Fruit fly (Drosophila melanogaster) whole organism, embryonic: Measurements from ENCODE around the gene peg.
A peak's percentile ranks its signal among the peaks of the same experiment; 100 is the strongest.

Experiments
- Abd-B ChIP-seq: fragments of 200-800 bp; sonication (Bioruptor generic); optimal IDR thresholded peaks from 2 replicates; lab custom pipeline; 2018; ENCODE audit warnings: missing biosample characterization, mild to moderate bottlenecking, missing genetic modification characterization, moderate library complexity
- Atf3 ChIP-seq: fragments of 200-800 bp; sonication (Bioruptor generic); optimal IDR thresholded peaks from 3 replicates; lab custom pipeline; 2016; ENCODE audit warnings: missing biosample characterization, missing genetic modification characterization
- Bgb ChIP-seq: fragments of 200-800 bp; sonication (Bioruptor generic); IDR thresholded peaks from 2 replicates; pipeline ENCODE4 v1.3.6; 2022; ENCODE audit warnings: missing biosample characterization, missing genetic modification characterization; ENCODE audit not compliant: partially characterized antibody
- CG11456 ChIP-seq: fragments of 200-800 bp; sonication (Bioruptor generic); IDR thresholded peaks from 3 replicates; pipeline ENCODE4 v1.3.6; 2022; ENCODE audit warnings: missing biosample characterization, missing genetic modification characterization
- CG11695 ChIP-seq: fragments of 200-800 bp; sonication (Bioruptor generic); IDR thresholded peaks from 3 replicates; pipeline ENCODE4 v1.3.6; 2022; ENCODE audit warnings: missing biosample characterization, missing genetic modification characterization
- CG14014 ChIP-seq: fragments of 200-800 bp; sonication (Bioruptor generic); IDR thresholded peaks from 2 replicates; pipeline ENCODE4 v1.3.6; 2022; ENCODE audit warnings: missing biosample characterization, missing genetic modification characterization
- CG14965 ChIP-seq: fragments of 200-800 bp; sonication (Bioruptor generic); optimal IDR thresholded peaks from 2 replicates; lab custom pipeline; 2016; ENCODE audit warnings: missing biosample characterization, missing genetic modification characterization, borderline replicate concordance
- CG16779 ChIP-seq: fragments of 200-800 bp; sonication (Bioruptor generic); IDR thresholded peaks from 2 replicates; pipeline ENCODE4 v1.3.6; 2022; ENCODE audit warnings: missing biosample characterization, missing genetic modification characterization
- CG1832 ChIP-seq: fragments of 200-800 bp; sonication (Bioruptor generic); optimal IDR thresholded peaks from 2 replicates; lab custom pipeline; 2017; ENCODE audit warnings: missing biosample characterization, mild to moderate bottlenecking, missing genetic modification characterization, inconsistent platforms
- CG2678 ChIP-seq: fragments of 200-800 bp; sonication (Bioruptor generic); optimal IDR thresholded peaks from 3 replicates; lab custom pipeline; 2019; ENCODE audit warnings: missing biosample characterization, mild to moderate bottlenecking, missing genetic modification characterization, moderate library complexity
- CG34422 ChIP-seq: fragments of 200-800 bp; sonication (Bioruptor generic); IDR thresholded peaks from 3 replicates; pipeline ENCODE4 v1.3.6; 2022; ENCODE audit warnings: missing biosample characterization, missing genetic modification characterization
- CG4730 ChIP-seq: fragments of 200-800 bp; sonication (Bioruptor generic); IDR thresholded peaks from 2 replicates; pipeline ENCODE4 v1.3.6; 2022; ENCODE audit warnings: missing biosample characterization, missing genetic modification characterization
- CG7357 ChIP-seq: fragments of 200-800 bp; sonication (Bioruptor generic); IDR thresholded peaks from 3 replicates; pipeline ENCODE4 v1.3.6; 2022; ENCODE audit warnings: missing biosample characterization, missing genetic modification characterization
- CG7839 ChIP-seq: fragments of 200-800 bp; sonication (Bioruptor generic); optimal IDR thresholded peaks from 3 replicates; lab custom pipeline; 2018; ENCODE audit warnings: missing biosample characterization, mild to moderate bottlenecking, missing genetic modification characterization, moderate library complexity
- Camta ChIP-seq: fragments of 200-800 bp; sonication (Bioruptor generic); optimal IDR thresholded peaks from 2 replicates; lab custom pipeline; 2016; ENCODE audit warnings: missing biosample characterization, missing genetic modification characterization
- Chrac-16 ChIP-seq: fragments of 200-800 bp; sonication (Bioruptor generic); optimal IDR thresholded peaks from 3 replicates; lab custom pipeline; 2016; ENCODE audit warnings: missing biosample characterization, missing genetic modification characterization
- Deaf1 ChIP-seq: fragments of 200-800 bp; optimal IDR thresholded peaks from 3 replicates; lab custom pipeline; 2019; ENCODE audit warnings: missing biosample characterization, mild to moderate bottlenecking, missing genetic modification characterization, moderate library complexity
- H15 ChIP-seq: fragments of 200-800 bp; sonication (Bioruptor generic); IDR thresholded peaks from 3 replicates; pipeline ENCODE4 v1.3.6; 2022; ENCODE audit warnings: missing biosample characterization, missing genetic modification characterization
- Hr78 ChIP-seq, 2 experiments: fragments of 200-800 bp in 1 of 2; fragments of >200 bp in 1 of 2; sonication (Bioruptor generic) in 1 of 2; optimal IDR thresholded peaks; 2 replicates each; lab custom pipeline; 2017 to 2019; ENCODE audit warnings: missing biosample characterization in 2 of 2, missing genetic modification characterization in 2 of 2, mild to moderate bottlenecking in 1 of 2, moderate library complexity in 1 of 2
- Meics ChIP-seq: fragments of 200-800 bp; sonication (Bioruptor generic); optimal IDR thresholded peaks from 2 replicates; lab custom pipeline; 2017; ENCODE audit warnings: missing biosample characterization, mild to moderate bottlenecking, missing genetic modification characterization
- NFAT ChIP-seq: fragments of 200-800 bp; sonication (Bioruptor generic); IDR thresholded peaks from 2 replicates; pipeline ENCODE4 v1.3.6; 2022; ENCODE audit warnings: missing biosample characterization, missing genetic modification characterization
- Nf-YA ChIP-seq: fragments of 200-800 bp; sonication (Bioruptor generic); IDR thresholded peaks from 2 replicates; pipeline ENCODE4 v1.3.6; 2022; ENCODE audit warnings: missing biosample characterization, missing genetic modification characterization
- NfI ChIP-seq: fragments of 200-800 bp; sonication (Bioruptor generic); optimal IDR thresholded peaks from 3 replicates; lab custom pipeline; 2018; ENCODE audit warnings: missing biosample characterization, mild to moderate bottlenecking, missing genetic modification characterization, moderate library complexity
- PHDP ChIP-seq: fragments of 200-800 bp; sonication (Bioruptor generic); optimal IDR thresholded peaks from 3 replicates; lab custom pipeline; 2018; ENCODE audit warnings: missing biosample characterization, mild to moderate bottlenecking, missing genetic modification characterization, moderate library complexity
- Rfx ChIP-seq: fragments of 200-800 bp; sonication (Bioruptor generic); IDR thresholded peaks from 2 replicates; pipeline ENCODE4 v1.3.6; 2022; ENCODE audit warnings: missing biosample characterization, missing genetic modification characterization
- Sry-β ChIP-seq: fragments of 200-800 bp; sonication (Bioruptor generic); optimal IDR thresholded peaks from 2 replicates; lab custom pipeline; 2018; ENCODE audit warnings: missing biosample characterization, mild to moderate bottlenecking, missing genetic modification characterization, moderate library complexity
- Sry-δ ChIP-seq: fragments of 200-800 bp; sonication (Bioruptor generic); optimal IDR thresholded peaks from 2 replicates; lab custom pipeline; 2016; ENCODE audit warnings: missing biosample characterization, missing genetic modification characterization
- Xrp1 ChIP-seq: fragments of 200-800 bp; sonication (Bioruptor generic); IDR thresholded peaks from 2 replicates; pipeline ENCODE4 v1.3.6; 2022; ENCODE audit warnings: missing biosample characterization, missing genetic modification characterization
- abd-A ChIP-seq: fragments of 200-800 bp; sonication (Bioruptor generic); optimal IDR thresholded peaks from 3 replicates; lab custom pipeline; 2019; ENCODE audit warnings: missing biosample characterization, mild to moderate bottlenecking, missing genetic modification characterization, moderate library complexity
- corto ChIP-seq: fragments of 200-800 bp; sonication (Bioruptor generic); optimal IDR thresholded peaks from 2 replicates; lab custom pipeline; 2016; ENCODE audit warnings: missing biosample characterization, mild to moderate bottlenecking, missing genetic modification characterization, moderate library complexity
- danr ChIP-seq: fragments of 200-800 bp; sonication (Bioruptor generic); IDR thresholded peaks from 2 replicates; pipeline ENCODE4 v1.3.6; 2022; ENCODE audit warnings: missing biosample characterization, missing genetic modification characterization
- eyg ChIP-seq: fragments of 200-800 bp; sonication (Bioruptor generic); optimal IDR thresholded peaks from 3 replicates; lab custom pipeline; 2016; ENCODE audit warnings: missing biosample characterization, missing genetic modification characterization
- fd3F ChIP-seq: fragments of 200-800 bp; sonication (Bioruptor generic); optimal IDR thresholded peaks from 2 replicates; lab custom pipeline; 2018; ENCODE audit warnings: missing biosample characterization, mild to moderate bottlenecking, missing genetic modification characterization, moderate library complexity
- fd64A ChIP-seq: fragments of 200-800 bp; sonication (Bioruptor generic); optimal IDR thresholded peaks from 3 replicates; lab custom pipeline; 2018; ENCODE audit warnings: missing biosample characterization, mild to moderate bottlenecking, missing genetic modification characterization
- fru ChIP-seq: fragments of >200 bp; optimal IDR thresholded peaks from 2 replicates; lab custom pipeline; 2017
- gro ChIP-seq: fragments of 200-800 bp; sonication (Bioruptor generic); optimal IDR thresholded peaks from 2 replicates; lab custom pipeline; 2016; ENCODE audit warnings: missing biosample characterization, missing genetic modification characterization
- hb ChIP-seq: fragments of 200-800 bp; sonication (Bioruptor generic); IDR thresholded peaks from 3 replicates; pipeline ENCODE4 v1.3.6; 2022; ENCODE audit warnings: missing biosample characterization, missing genetic modification characterization; ENCODE audit not compliant: partially characterized antibody
- kah ChIP-seq: fragments of 200-800 bp; sonication (Bioruptor generic); optimal IDR thresholded peaks from 2 replicates; lab custom pipeline; 2018; ENCODE audit warnings: missing biosample characterization, mild to moderate bottlenecking, missing genetic modification characterization
- kni ChIP-seq: fragments of 200-800 bp; sonication (Bioruptor generic); optimal IDR thresholded peaks from 3 replicates; lab custom pipeline; 2017; ENCODE audit warnings: mild to moderate bottlenecking, missing biosample characterization, missing genetic modification reagents, missing genetic modification characterization
- nau ChIP-seq: fragments of 200-800 bp; sonication (Bioruptor generic); optimal IDR thresholded peaks from 3 replicates; lab custom pipeline; 2017; ENCODE audit warnings: missing biosample characterization, mild to moderate bottlenecking, missing genetic modification characterization, missing genetic modification reagents
- ro ChIP-seq: fragments of 200-800 bp; sonication (Bioruptor generic); IDR thresholded peaks from 2 replicates; pipeline ENCODE4 v1.3.6; 2022; ENCODE audit warnings: missing biosample characterization, missing genetic modification characterization
- sr ChIP-seq: fragments of 200-800 bp; sonication (Bioruptor generic); IDR thresholded peaks from 3 replicates; pipeline ENCODE4 v1.3.6; 2022; ENCODE audit warnings: missing biosample characterization, missing genetic modification characterization
- tll ChIP-seq, 2 experiments: fragments of 200-800 bp in 1 of 2; fragments of >200 bp in 1 of 2; sonication (Bioruptor generic) in 1 of 2; optimal IDR thresholded peaks; 2 replicates each; lab custom pipeline; 2017 to 2019; ENCODE audit warnings: missing biosample characterization in 2 of 2, missing genetic modification characterization in 2 of 2, mild to moderate bottlenecking in 1 of 2, moderate library complexity in 1 of 2
- tna ChIP-seq: fragments of 200-800 bp; sonication (Bioruptor generic); IDR thresholded peaks from 2 replicates; pipeline ENCODE4 v1.3.6; 2022; ENCODE audit warnings: missing biosample characterization, missing genetic modification characterization; ENCODE audit not compliant: partially characterized antibody
- toy ChIP-seq: fragments of 200-800 bp; sonication (Bioruptor generic); IDR thresholded peaks from 2 replicates; pipeline ENCODE4 v1.3.6; 2022; ENCODE audit warnings: missing biosample characterization, missing genetic modification characterization
- trem ChIP-seq: fragments of 200-800 bp; optimal IDR thresholded peaks from 3 replicates; lab custom pipeline; 2019; ENCODE audit warnings: missing biosample characterization, mild to moderate bottlenecking, missing genetic modification characterization, moderate library complexity
- trh ChIP-seq: fragments of 200-800 bp; sonication (Bioruptor generic); optimal IDR thresholded peaks from 2 replicates; lab custom pipeline; 2016; ENCODE audit warnings: missing biosample characterization, missing genetic modification characterization
- vfl ChIP-seq: fragments of 200-800 bp; sonication (Bioruptor generic); optimal IDR thresholded peaks from 2 replicates; lab custom pipeline; 2016; ENCODE audit warnings: missing biosample characterization, missing genetic modification characterization
- wek ChIP-seq: fragments of 200-800 bp; sonication (Bioruptor generic); optimal IDR thresholded peaks from 3 replicates; lab custom pipeline; 2018; ENCODE audit warnings: missing biosample characterization, mild to moderate bottlenecking, missing genetic modification characterization, moderate library complexity

peg gene

DNA sequence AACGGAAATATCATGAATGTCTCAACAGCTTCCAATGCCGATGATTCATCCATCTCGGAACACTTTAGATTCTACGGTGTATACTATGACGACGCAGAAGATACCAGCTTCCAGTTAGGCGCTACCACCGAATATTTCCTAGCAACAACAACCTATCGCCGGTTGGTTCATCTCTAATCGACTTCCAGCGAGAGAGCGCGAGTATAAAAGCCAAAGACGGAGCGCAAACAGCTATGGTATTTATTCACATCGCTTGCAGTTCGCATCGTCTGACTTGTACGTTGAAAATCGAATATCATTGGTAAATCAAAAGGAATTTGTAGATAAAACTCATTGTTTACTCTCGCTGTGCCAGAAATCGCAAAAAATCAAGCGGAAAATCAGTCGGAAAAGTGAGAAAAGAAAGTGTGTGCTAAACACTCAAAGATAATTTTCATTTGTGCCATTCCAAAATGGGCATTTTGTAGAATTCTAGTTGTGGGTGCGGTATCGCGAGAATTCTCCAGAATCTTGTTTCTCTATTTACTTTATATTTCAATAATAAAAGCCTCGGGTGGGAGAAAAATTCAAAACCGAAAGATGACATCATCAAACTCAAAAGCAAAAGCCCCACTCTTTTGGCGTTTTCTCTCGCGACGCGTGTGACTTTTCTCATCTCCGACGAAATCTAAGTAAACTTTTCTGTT, 41.2 kb upstream of the peg start, which contains the start of gene AnxB9 (continued):
- no peak for TF ChIP-seq Abd-B (GFP tag; lab: Kevin White, UChicago)
- TF ChIP-seq CG16779 (GFP tag; lab: Robert Waterston, UW) = no peak
- peak; percentile 16; the same call in 1 of the 2 replicates for TF ChIP-seq Xrp1 (GFP tag; lab: Robert Waterston, UW)
- peak; percentile 80 for TF ChIP-seq Bgb (GFP tag; lab: Robert Waterston, UW)
- TF ChIP-seq CG4730 (GFP tag; lab: Robert Waterston, UW) = no peak
- no peak for TF ChIP-seq fd3F (GFP tag; lab: Kevin White, UChicago)
- TF ChIP-seq tna = peak; percentile 41
- peak; percentile 10 for TF ChIP-seq NfI (GFP tag; lab: Kevin White, UChicago)
- TF ChIP-seq fd64A (GFP tag; lab: Kevin White, UChicago) = peak; percentile 56
- TF ChIP-seq eyg (GFP tag; lab: Kevin White, UChicago) = peak; percentile 17
- TF ChIP-seq gro (GFP tag; lab: Kevin White, UChicago) = peak; percentile 71
- peak; percentile 34; the same call in 1 of the 3 replicates for TF ChIP-seq sr
- no peak for TF ChIP-seq ro
- no peak for TF ChIP-seq CG1832 (GFP tag; lab: Kevin White, UChicago)
- TF ChIP-seq trh (GFP tag; lab: Kevin White, UChicago) = no peak
- TF ChIP-seq Sry-δ = peak; percentile 82
- TF ChIP-seq fru (lab: Kevin White, UChicago) = no peak
- no peak for TF ChIP-seq tll (GFP tag; optimal IDR thresholded peaks at IDR 0.05; lab: Kevin White, UChicago)
- peak; percentile 60 for TF ChIP-seq Rfx (GFP tag; lab: Robert Waterston, UW)
- TF ChIP-seq H15 (GFP tag; lab: Robert Waterston, UW) = no peak
- TF ChIP-seq PHDP (tag; lab: Kevin White, UChicago) = no peak
- no peak for TF ChIP-seq CG14965
- peak; percentile 48 for TF ChIP-seq Meics (GFP tag; lab: Kevin White, UChicago)
- peak; percentile 15 for TF ChIP-seq CG7839 (tag; lab: Kevin White, UChicago)
- peak; percentile 30 for TF ChIP-seq Deaf1 (tag; lab: Kevin White, UChicago)
- TF ChIP-seq CG14014 (GFP tag; lab: Robert Waterston, UW) = peak; percentile 39; the same call in 1 of the 2 replicates
- TF ChIP-seq nau (GFP tag; lab: Kevin White, UChicago) = peak; percentile 34
- peak; percentile 37 for TF ChIP-seq CG2678 (tag; lab: Kevin White, UChicago)
- TF ChIP-seq Hr78 (GFP tag; optimal IDR thresholded peaks at IDR 0.05; lab: Kevin White, UChicago) = no peak
- no peak for TF ChIP-seq kah (GFP tag; lab: Kevin White, UChicago)
- TF ChIP-seq kni (GFP tag; lab: Kevin White, UChicago) = no peak
- no peak for TF ChIP-seq corto (GFP tag; lab: Kevin White, UChicago)
- TF ChIP-seq hb = no peak; the same call in 2 of the 3 replicates
- TF ChIP-seq Chrac-16 (GFP tag; lab: Kevin White, UChicago) = no peak
- peak; percentile 33; the same call in 1 of the 3 replicates for TF ChIP-seq CG11456
- TF ChIP-seq toy (GFP tag; lab: Robert Waterston, UW) = no peak
- TF ChIP-seq wek (GFP tag; lab: Kevin White, UChicago) = peak; percentile 70
- no peak for TF ChIP-seq Nf-YA (GFP tag; lab: Robert Waterston, UW)
- no peak for TF ChIP-seq Atf3
- peak; percentile 41 for TF ChIP-seq trem (tag; lab: Kevin White, UChicago)
- no peak for TF ChIP-seq vfl (GFP tag; lab: Kevin White, UChicago)
- TF ChIP-seq Camta (GFP tag; lab: Kevin White, UChicago) = no peak
- peak; percentile 56; the same call in 1 of the 2 replicates for TF ChIP-seq NFAT (GFP tag; lab: Robert Waterston, UW)
- no peak for TF ChIP-seq danr (GFP tag; lab: Robert Waterston, UW)
- peak; percentile 15 for TF ChIP-seq abd-A (tag; lab: Kevin White, UChicago)
- TF ChIP-seq CG34422 = peak; percentile 54; the same call in 1 of the 3 replicates
- TF ChIP-seq Sry-β = no peak
- TF ChIP-seq CG7357 (GFP tag; lab: Robert Waterston, UW) = no peak
- 0 out of 3 replicates have a peak, but pooled peaks have one; percentile 44 for TF ChIP-seq CG11695 (GFP tag; lab: Robert Waterston, UW)
